Fruit fly (Drosophila melanogaster): Measurements from ENCODE around the gene OtopLb.

OtopLb gene

dm6 chr2L:3299803-3300202, 19.5 kb upstream of the OtopLb start:
- TF ChIP-seq br (GFP tag; optimal IDR thresholded peaks at IDR 0.05) (no peak), Dfd (GFP tag; optimal IDR thresholded peaks at IDR 0.05) (no peak), fru (GFP tag; optimal IDR thresholded peaks at IDR 0.05) (no peak), dsf (GFP tag; optimal IDR thresholded peaks at IDR 0.05; ENCODE audit: borderline replicate concordance) (no peak), N (GFP tag; optimal IDR thresholded peaks at IDR 0.05) (no peak), Mio (GFP tag; optimal IDR thresholded peaks at IDR 0.05) (no peak), Vsx2 (GFP tag; optimal IDR thresholded peaks at IDR 0.05; ENCODE audit: partially characterized antibody) (no peak), Abd-B (GFP tag; optimal IDR thresholded peaks at IDR 0.05) (no peak)

dm6 chr2L:3299142-3299541, 18.8 kb upstream of the OtopLb start:
- TF ChIP-seq HLH106 (tag; optimal IDR thresholded peaks at IDR 0.05) (no peak), Hr78 (GFP tag; optimal IDR thresholded peaks at IDR 0.05) (no peak), rgr (GFP tag; optimal IDR thresholded peaks at IDR 0.05) (no peak), jim (GFP tag; optimal IDR thresholded peaks at IDR 0.05) (no peak), OdsH (GFP tag; optimal IDR thresholded peaks at IDR 0.05) (no peak), tai (GFP tag; optimal IDR thresholded peaks at IDR 0.05) (no peak), Sp1 (GFP tag; optimal IDR thresholded peaks at IDR 0.05) (no peak), Dif (GFP tag; optimal IDR thresholded peaks at IDR 0.05; ENCODE audit: partially characterized antibody) (no peak), Abd-B (GFP tag; optimal IDR thresholded peaks at IDR 0.05) (no peak), Myc (optimal IDR thresholded peaks at IDR 0.05) (no peak), woc (GFP tag; optimal IDR thresholded peaks at IDR 0.05) (no peak), CG32264 (GFP tag; optimal IDR thresholded peaks at IDR 0.05) (no peak), usp (GFP tag; optimal IDR thresholded peaks at IDR 0.05) (no peak), Hr83 (GFP tag; optimal IDR thresholded peaks at IDR 0.05; ENCODE audit: poor library complexity, severe bottlenecking) (no peak), h (GFP tag; optimal IDR thresholded peaks at IDR 0.05) (no peak), sv (GFP tag; optimal IDR thresholded peaks at IDR 0.05) (no peak), N (GFP tag; optimal IDR thresholded peaks at IDR 0.05) (no peak), foxo (GFP tag; optimal IDR thresholded peaks at IDR 0.05) (no peak), dl (GFP tag; optimal IDR thresholded peaks at IDR 0.05; ENCODE audit: insufficient read depth in 1 of 2, partially characterized antibody in 2 of 2) (no peak)

- TF ChIP-seq h (GFP tag; optimal IDR thresholded peaks at IDR 0.05) = peak; percentile 54
- peak; percentile 39 for TF ChIP-seq CrebA (GFP tag; optimal IDR thresholded peaks at IDR 0.05; ENCODE audit: borderline replicate concordance)
- TF ChIP-seq br (GFP tag; optimal IDR thresholded peaks at IDR 0.05) = no peak
- no peak for TF ChIP-seq Mio (GFP tag; optimal IDR thresholded peaks at IDR 0.05)
- TF ChIP-seq usp (GFP tag; optimal IDR thresholded peaks at IDR 0.05) = no peak
- TF ChIP-seq Rel (GFP tag; optimal IDR thresholded peaks at IDR 0.05) = no peak
- peak; percentile 1 for TF ChIP-seq Rel (tag; optimal IDR thresholded peaks at IDR 0.05)
- TF ChIP-seq GATAd (GFP tag; optimal IDR thresholded peaks at IDR 0.05) = no peak
- no peak for TF ChIP-seq rgr (GFP tag; optimal IDR thresholded peaks at IDR 0.05)
Measured at dm6 chr2L:3298065-3298469, 17.7 kb upstream of the OtopLb start.

DNA sequence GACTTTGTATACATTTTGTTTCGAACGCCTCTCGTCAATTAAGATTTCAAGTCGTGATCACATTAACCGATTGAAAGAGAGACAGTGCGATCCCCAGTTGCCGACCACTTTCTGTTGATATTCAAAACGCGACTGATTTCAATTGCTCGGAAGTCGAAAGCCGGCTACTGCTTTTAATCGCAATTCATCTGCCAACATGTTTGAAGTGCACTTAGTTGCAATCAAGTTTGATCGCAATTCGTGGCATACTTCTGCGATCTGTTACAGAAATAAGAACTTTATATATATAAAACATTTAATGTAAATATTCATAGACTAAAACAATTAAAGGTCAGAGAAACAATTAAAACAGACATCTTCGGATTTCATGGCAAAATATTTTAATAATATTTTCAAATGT, 14.2 kb upstream of the OtopLb start, which contains the start of gene CG9664:
TSS of gene CG9664 (minus strand) at position 135 of the 400 bp plus-strand sequence.
- TF ChIP-seq sage (GFP tag; optimal IDR thresholded peaks at IDR 0.05) (peak; percentile 3), HLH106 (tag; optimal IDR thresholded peaks at IDR 0.05) (no peak)

DNA sequence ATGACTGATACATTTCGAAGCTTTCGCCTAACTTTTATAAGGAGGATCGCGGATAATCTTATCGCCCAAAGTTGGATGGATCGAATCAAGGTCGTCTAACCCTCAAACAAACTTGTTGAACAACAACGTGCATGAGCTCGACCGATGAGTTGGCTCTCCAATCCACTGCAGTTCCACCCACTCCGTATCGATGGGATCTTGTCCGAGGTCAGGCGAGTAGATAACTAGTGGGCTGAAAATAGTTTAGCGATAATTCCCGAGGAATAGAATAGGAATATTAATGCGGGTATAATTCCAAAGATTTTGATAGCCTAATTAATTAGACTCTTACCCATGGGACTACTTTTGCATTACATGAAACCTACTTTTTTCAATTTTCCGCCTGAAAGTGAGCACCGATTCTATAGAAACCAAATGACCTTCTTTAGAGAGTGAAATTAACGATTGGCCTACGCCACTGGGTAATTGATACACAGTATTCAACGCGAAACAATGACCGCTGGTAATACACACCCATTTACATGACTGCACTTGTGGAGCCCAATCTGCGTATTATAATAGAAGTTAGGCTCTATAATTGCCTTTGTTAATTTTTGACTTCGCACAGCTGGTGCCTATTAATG, 13.5 kb upstream of the OtopLb start:
- TF ChIP-seq Abd-B (GFP tag; optimal IDR thresholded peaks at IDR 0.05) = no peak
- TF ChIP-seq CrebA (GFP tag; optimal IDR thresholded peaks at IDR 0.05; ENCODE audit: borderline replicate concordance) = peak; percentile 6
- TF ChIP-seq woc (GFP tag; optimal IDR thresholded peaks at IDR 0.05) = no peak

- TF ChIP-seq Rel (GFP tag; optimal IDR thresholded peaks at IDR 0.05) = no peak
- peak; percentile 67 for TF ChIP-seq Rel (tag; optimal IDR thresholded peaks at IDR 0.05)
- TF ChIP-seq dmrt93B (GFP tag; optimal IDR thresholded peaks at IDR 0.05) = no peak
Measured at dm6 chr2L:3278786-3279185, 1.5 kb downstream of the OtopLb start.

All from whole organism, wandering third instar larva.